Fruit fly (Drosophila melanogaster) whole organism, embryonic: Measurements from ENCODE around the gene rictor.

Experiments
- CG13894 ChIP-seq: fragments of 200-800 bp; sonication (Bioruptor generic); optimal IDR thresholded peaks from 3 replicates; lab custom pipeline; 2018; ENCODE audit warnings: missing biosample characterization, mild to moderate bottlenecking, missing genetic modification characterization, moderate library complexity
- ap ChIP-seq: fragments of 200-800 bp; sonication (Bioruptor generic); IDR thresholded peaks from 2 replicates; pipeline ENCODE4 v1.3.6; 2022; ENCODE audit warnings: missing biosample characterization, missing genetic modification characterization
- sr ChIP-seq: fragments of 200-800 bp; sonication (Bioruptor generic); IDR thresholded peaks from 3 replicates; pipeline ENCODE4 v1.3.6; 2022; ENCODE audit warnings: missing biosample characterization, missing genetic modification characterization

DNA sequence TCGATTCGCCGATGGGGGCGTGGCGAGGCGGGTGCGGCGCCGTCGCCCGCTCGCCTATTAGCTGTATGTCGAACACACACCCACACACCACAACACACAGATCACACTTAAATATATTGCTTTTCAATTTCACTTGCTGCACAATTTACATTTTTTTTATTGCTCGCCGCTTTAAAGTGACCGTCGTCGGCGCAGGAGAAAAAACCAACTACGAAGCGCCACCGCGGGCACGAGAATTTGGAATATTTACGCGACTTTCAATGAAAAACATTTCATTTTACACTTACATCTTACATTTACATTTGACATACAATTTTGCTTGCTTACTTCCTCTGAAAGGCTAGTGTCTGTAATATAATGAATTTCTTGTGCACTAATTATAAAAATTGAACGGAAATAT is at the start of gene rictor:
- TF ChIP-seq sr (GFP tag; lab: Robert Waterston, UW) (no peak), ap (GFP tag; lab: Robert Waterston, UW) (no peak), CG13894 (tag; lab: Kevin White, UChicago) (no peak)
